Worm (Caenorhabditis elegans): ENCODE measurements around the gene srgp-1.

ce11 chrIV:11574331-11574730 lies 4.0 kb downstream of the srgp-1 start:
- TF ChIP-seq him-1 (tag; optimal IDR thresholded peaks at IDR 0.05) (no peak), dao-5 (tag; optimal IDR thresholded peaks at IDR 0.05) (no peak), W03F9.2 (tag; optimal IDR thresholded peaks at IDR 0.05) (no peak)

Data from whole organism, L4/young adult.